Fruit fly (Drosophila melanogaster) whole organism, wandering third instar larva: ENCODE data around the gene CG8509.

Source experiments
- Abd-B ChIP-seq: fragments of >200 bp; optimal IDR thresholded peaks from 2 replicates; lab custom pipeline; 2017; ENCODE audit warnings: missing biosample characterization, missing genetic modification characterization
- CG9705 ChIP-seq: fragments of 200-800 bp; sonication (Bioruptor generic); optimal IDR thresholded peaks from 2 replicates; lab custom pipeline; 2018; ENCODE audit warnings: missing biosample characterization, mild to moderate bottlenecking, missing genetic modification characterization
- CrebA ChIP-seq: fragments of 200-800 bp; sonication (Bioruptor generic); optimal IDR thresholded peaks from 2 replicates; lab custom pipeline; 2016; ENCODE audit warnings: missing biosample characterization, mild to moderate bottlenecking, missing genetic modification characterization, borderline replicate concordance
- HLH106 ChIP-seq: fragments of 200-800 bp; optimal IDR thresholded peaks from 3 replicates; lab custom pipeline; 2019; ENCODE audit warnings: missing biosample characterization, mild to moderate bottlenecking, missing genetic modification characterization, moderate library complexity
- Hnf4 ChIP-seq: fragments of 200-800 bp; sonication (Bioruptor generic); optimal IDR thresholded peaks from 2 replicates; lab custom pipeline; 2016; ENCODE audit warnings: missing biosample characterization, mild to moderate bottlenecking, missing genetic modification characterization
- Hr78 ChIP-seq: fragments of >200 bp; optimal IDR thresholded peaks from 2 replicates; lab custom pipeline; 2017; ENCODE audit warnings: missing biosample characterization, missing genetic modification characterization
- Hr83 ChIP-seq: fragments of 200-300 bp; sonication (Bioruptor generic); optimal IDR thresholded peaks from 2 replicates; lab custom pipeline; 2016; ENCODE audit warnings: missing biosample characterization, mild to moderate bottlenecking, missing genetic modification characterization, moderate library complexity; ENCODE audit not compliant: poor library complexity, severe bottlenecking
- Jra ChIP-seq: sonication (Bioruptor generic); optimal IDR thresholded peaks from 2 replicates; lab custom pipeline; 2016; ENCODE audit warnings: missing biosample characterization, missing genetic modification characterization
- Myc ChIP-seq: fragments of >200 bp; optimal IDR thresholded peaks from 2 replicates; lab custom pipeline; 2017
- N ChIP-seq: fragments of >200 bp; optimal IDR thresholded peaks from 2 replicates; lab custom pipeline; 2018; ENCODE audit warnings: missing biosample characterization, missing external identifiers, missing genetic modification characterization
- OdsH ChIP-seq: fragments of 200-800 bp; sonication (Bioruptor generic); optimal IDR thresholded peaks from 2 replicates; lab custom pipeline; 2016; ENCODE audit warnings: missing biosample characterization, mild to moderate bottlenecking, missing genetic modification characterization
- Rel ChIP-seq, 2 experiments: fragments of 200-800 bp; sonication (Bioruptor generic) in 1 of 2; optimal IDR thresholded peaks; 2 replicates in 1 of 2; 3 replicates in 1 of 2; lab custom pipeline; 2016 to 2019; ENCODE audit warnings: mild to moderate bottlenecking in 2 of 2, missing biosample characterization in 2 of 2, missing genetic modification characterization in 2 of 2, moderate library complexity in 1 of 2
- Sp1 ChIP-seq: fragments of 200-800 bp; sonication (Bioruptor generic); optimal IDR thresholded peaks from 3 replicates; lab custom pipeline; 2019; ENCODE audit warnings: missing biosample characterization, mild to moderate bottlenecking, missing genetic modification characterization, moderate library complexity
- brk ChIP-seq: fragments of 200-800 bp; sonication (Bioruptor generic); optimal IDR thresholded peaks from 2 replicates; lab custom pipeline; 2016; ENCODE audit warnings: missing biosample characterization, mild to moderate bottlenecking, missing genetic modification characterization
- dl ChIP-seq, 2 experiments: fragments of 175-275, 200-275 bp in 1 of 2; fragments of 200-275 bp in 1 of 2; sonication (Bioruptor generic); optimal IDR thresholded peaks; lab custom pipeline; 2018; ENCODE audit warnings: mild to moderate bottlenecking in 2 of 2, missing biosample characterization in 2 of 2, missing genetic modification characterization in 2 of 2, moderate library complexity in 2 of 2; ENCODE audit not compliant: partially characterized antibody in 2 of 2, insufficient read depth in 1 of 2
- dmrt93B ChIP-seq: fragments of 200-800 bp; sonication (Bioruptor generic); optimal IDR thresholded peaks from 2 replicates; lab custom pipeline; 2018; ENCODE audit warnings: missing biosample characterization, mild to moderate bottlenecking, missing genetic modification characterization
- ey ChIP-seq: fragments of 200-800 bp; sonication (Bioruptor generic); optimal IDR thresholded peaks from 2 replicates; lab custom pipeline; 2016; ENCODE audit warnings: missing biosample characterization, missing genetic modification characterization
- h ChIP-seq: fragments of 200-800 bp; sonication (Bioruptor generic); optimal IDR thresholded peaks from 3 replicates; lab custom pipeline; 2016; ENCODE audit warnings: missing biosample characterization, mild to moderate bottlenecking, missing genetic modification characterization
- jim ChIP-seq: fragments of 175-275, 200-325 bp; sonication (Bioruptor generic); optimal IDR thresholded peaks from 2 replicates; lab custom pipeline; 2016; ENCODE audit warnings: missing biosample characterization, mild to moderate bottlenecking, missing genetic modification characterization
- lola ChIP-seq: fragments of >200 bp; optimal IDR thresholded peaks from 2 replicates; lab custom pipeline; 2017; ENCODE audit warnings: missing biosample characterization, missing genetic modification characterization
- pan ChIP-seq: fragments of >200 bp; optimal IDR thresholded peaks from 2 replicates; lab custom pipeline; 2017
- psq ChIP-seq: fragments of 200-800 bp; sonication (Bioruptor generic); optimal IDR thresholded peaks from 3 replicates; lab custom pipeline; 2017; ENCODE audit warnings: missing biosample characterization, mild to moderate bottlenecking, missing genetic modification characterization, moderate library complexity
- rgr ChIP-seq: fragments of 200-800 bp; sonication (Bioruptor generic); optimal IDR thresholded peaks from 3 replicates; lab custom pipeline; 2016; ENCODE audit warnings: missing biosample characterization, mild to moderate bottlenecking, missing genetic modification characterization
- sage ChIP-seq: fragments of 200-800 bp; sonication (Bioruptor generic); optimal IDR thresholded peaks from 2 replicates; lab custom pipeline; 2016; ENCODE audit warnings: missing biosample characterization, mild to moderate bottlenecking, missing genetic modification characterization
- sv ChIP-seq: fragments of 200-800 bp; sonication (Bioruptor generic); optimal IDR thresholded peaks from 3 replicates; lab custom pipeline; 2016; ENCODE audit warnings: missing biosample characterization, missing genetic modification characterization
- tai ChIP-seq: sonication (Bioruptor generic); optimal IDR thresholded peaks from 2 replicates; lab custom pipeline; 2016; ENCODE audit warnings: missing biosample characterization, missing genetic modification characterization
- usp ChIP-seq: fragments of >200 bp; optimal IDR thresholded peaks from 2 replicates; lab custom pipeline; 2017; ENCODE audit warnings: missing biosample characterization, missing genetic modification characterization
- woc ChIP-seq: sonication (Bioruptor generic); optimal IDR thresholded peaks from 2 replicates; lab custom pipeline; 2016; ENCODE audit warnings: missing biosample characterization, mild to moderate bottlenecking, missing genetic modification characterization

Gene CG8509

DNA sequence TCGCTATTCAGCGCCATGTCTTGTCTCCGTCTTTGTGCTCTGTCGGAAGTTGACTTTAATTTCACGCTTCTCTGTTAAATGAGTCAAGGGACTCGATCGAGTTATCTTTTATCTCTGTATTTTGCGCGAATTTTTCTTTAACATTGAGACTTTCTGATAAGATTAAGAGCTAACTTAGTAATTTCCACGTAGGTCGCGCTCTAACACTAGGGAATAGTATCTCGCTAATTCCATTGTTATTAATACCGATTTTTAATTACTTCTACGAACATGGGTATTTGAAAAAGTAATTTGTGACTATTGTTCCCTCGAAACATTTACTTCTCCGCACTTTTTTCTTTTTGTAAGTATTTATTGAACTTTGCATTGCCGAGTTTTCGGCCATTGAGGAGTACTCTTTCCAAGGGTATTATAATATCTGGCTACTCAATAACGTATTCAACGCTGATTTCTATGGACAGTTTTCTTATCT, 42.9 kb upstream of the CG8509 start, which contains the start of gene CG8952:
TSS of gene CG8952 (minus strand) at position 51 of the 472 bp plus-strand sequence.
- TF ChIP-seq Rel (GFP tag; optimal IDR thresholded peaks at IDR 0.05; lab: Kevin White, UChicago) (no peak), Rel (tag; optimal IDR thresholded peaks at IDR 0.05; lab: Kevin White, UChicago) (no peak), rgr (GFP tag; lab: Kevin White, UChicago) (no peak), CrebA (no peak), Abd-B (GFP tag; lab: Kevin White, UChicago) (no peak), dl (GFP tag; optimal IDR thresholded peaks at IDR 0.05; lab: Kevin White, UChicago; ENCODE audit: insufficient read depth in 1 of 2, partially characterized antibody in 2 of 2) (no peak), Myc (lab: Kevin White, UChicago) (no peak), Hnf4 (GFP tag; lab: Kevin White, UChicago) (no peak), jim (GFP tag; lab: Kevin White, UChicago) (no peak), sage (GFP tag; lab: Kevin White, UChicago) (no peak), Hr78 (no peak), sv (GFP tag; lab: Kevin White, UChicago) (no peak), ey (GFP tag; lab: Kevin White, UChicago) (no peak), psq (GFP tag; lab: Kevin White, UChicago) (no peak), lola (no peak), pan (lab: Kevin White, UChicago) (no peak)

DNA sequence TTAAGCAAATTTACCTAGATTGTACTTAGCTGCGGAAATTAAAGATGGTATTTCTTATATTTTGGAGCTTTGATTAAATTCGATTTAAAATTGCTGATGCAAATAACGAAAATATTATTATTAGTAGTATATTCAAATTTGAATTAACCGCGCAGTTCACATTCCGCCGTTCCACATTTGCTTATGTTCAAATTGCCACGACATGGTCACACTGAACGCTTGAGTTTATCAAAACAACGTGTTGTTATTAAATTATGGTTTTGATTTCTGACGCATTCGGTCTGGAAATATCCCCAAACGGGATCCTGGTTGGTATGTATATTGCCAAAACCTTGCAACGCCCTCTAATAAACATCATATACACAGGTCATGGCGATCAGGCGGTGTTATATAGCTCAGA, 39.9 kb upstream of the CG8509 start, which contains the start of gene CG33172:
TSS of gene CG33172 (plus strand) at position 208 of the 400 bp plus-strand sequence.
- TF ChIP-seq brk (GFP tag; lab: Kevin White, UChicago) = no peak

DNA sequence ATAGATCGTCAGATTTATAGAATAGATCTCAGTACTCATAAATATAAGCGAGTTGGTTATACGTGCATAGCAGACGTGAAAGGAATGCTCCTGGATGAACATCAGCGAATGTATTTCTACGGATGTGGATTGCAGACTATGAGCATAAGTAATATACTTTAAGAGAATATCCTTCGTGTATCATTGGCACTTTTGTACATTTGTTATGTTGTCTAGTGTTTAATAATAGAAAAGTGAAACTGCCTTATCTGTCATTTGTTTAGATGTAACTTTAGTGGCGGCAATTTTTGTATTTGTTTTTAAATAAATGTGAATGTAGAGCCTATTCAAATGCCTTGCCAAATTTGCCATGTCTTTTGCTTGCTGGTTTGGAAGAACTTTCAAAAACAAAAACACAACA, 36.7 kb upstream of the CG8509 start, which contains the start of gene CG43672:
TSS of gene CG43672 (plus strand) at position 301 of the 400 bp plus-strand sequence.
- TF ChIP-seq Hr78 (no peak), Abd-B (GFP tag; lab: Kevin White, UChicago) (no peak), woc (GFP tag; lab: Kevin White, UChicago) (no peak), h (no peak), dl (GFP tag; optimal IDR thresholded peaks at IDR 0.05; lab: Kevin White, UChicago; ENCODE audit: insufficient read depth in 1 of 2, partially characterized antibody in 2 of 2) (no peak), sage (GFP tag; lab: Kevin White, UChicago) (no peak), dmrt93B (GFP tag; lab: Kevin White, UChicago) (no peak)

DNA sequence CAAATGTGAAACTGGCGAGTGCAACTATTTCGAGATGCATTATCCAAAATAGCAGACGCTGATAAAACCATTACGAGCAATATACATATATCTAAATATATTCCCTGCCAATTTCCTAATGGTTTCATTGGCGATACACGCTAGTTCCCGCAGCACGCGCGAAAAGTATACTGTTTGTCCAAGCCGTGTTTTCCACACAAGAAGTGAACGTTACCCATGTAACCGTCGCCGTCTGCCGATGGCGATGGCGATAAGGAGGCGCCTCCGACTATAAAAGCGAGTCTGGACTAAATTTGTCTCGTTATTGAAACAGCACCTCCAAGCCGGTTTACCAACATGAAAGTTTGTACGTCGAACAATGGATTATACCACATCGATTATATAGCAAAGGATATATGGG, 30.5 kb upstream of the CG8509 start, which contains the start of gene CG43673:
TSS of gene CG43673 (plus strand) at position 301 of the 400 bp plus-strand sequence.
- TF ChIP-seq CG9705 (GFP tag; lab: Kevin White, UChicago) = no peak
- no peak for TF ChIP-seq HLH106 (tag; lab: Kevin White, UChicago)
- no peak for TF ChIP-seq woc (GFP tag; lab: Kevin White, UChicago)
- TF ChIP-seq usp (GFP tag; lab: Kevin White, UChicago) = no peak
- TF ChIP-seq tai (GFP tag; lab: Kevin White, UChicago) = no peak
- TF ChIP-seq pan (lab: Kevin White, UChicago) = no peak
- no peak for TF ChIP-seq OdsH (GFP tag; lab: Kevin White, UChicago)
- no peak for TF ChIP-seq sage (GFP tag; lab: Kevin White, UChicago)
- no peak for TF ChIP-seq Abd-B (GFP tag; lab: Kevin White, UChicago)
- TF ChIP-seq Hnf4 (GFP tag; lab: Kevin White, UChicago) = no peak
- TF ChIP-seq psq (GFP tag; lab: Kevin White, UChicago) = no peak
- no peak for TF ChIP-seq Sp1 (GFP tag; lab: Kevin White, UChicago)
- TF ChIP-seq N (GFP tag; lab: Kevin White, UChicago) = no peak

DNA sequence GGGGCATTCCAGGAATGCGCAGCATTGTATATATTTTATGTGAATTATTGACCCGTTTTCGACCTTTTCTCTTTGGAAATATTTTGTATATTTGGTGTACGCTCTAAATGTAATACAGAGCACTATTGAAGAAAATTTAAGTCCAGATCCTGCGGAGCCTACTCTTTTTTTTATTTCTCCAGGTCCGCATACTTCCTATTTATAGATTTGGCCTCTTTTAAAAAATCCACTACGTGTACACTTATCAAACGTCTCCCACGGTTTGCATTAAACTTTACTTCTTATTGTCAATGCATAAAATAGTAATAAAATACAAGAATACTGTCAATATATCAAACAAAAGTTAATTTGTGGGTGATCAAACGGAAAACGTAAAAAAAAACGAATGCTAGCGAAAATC, 25.7 kb upstream of the CG8509 start, which contains the start of gene Efhc1.1:
TSS of gene Efhc1.1 (minus strand) at position 101 of the 400 bp plus-strand sequence.
- TF ChIP-seq sage (GFP tag; lab: Kevin White, UChicago) (no peak), sv (GFP tag; lab: Kevin White, UChicago) (no peak), ey (GFP tag; lab: Kevin White, UChicago) (no peak)

DNA sequence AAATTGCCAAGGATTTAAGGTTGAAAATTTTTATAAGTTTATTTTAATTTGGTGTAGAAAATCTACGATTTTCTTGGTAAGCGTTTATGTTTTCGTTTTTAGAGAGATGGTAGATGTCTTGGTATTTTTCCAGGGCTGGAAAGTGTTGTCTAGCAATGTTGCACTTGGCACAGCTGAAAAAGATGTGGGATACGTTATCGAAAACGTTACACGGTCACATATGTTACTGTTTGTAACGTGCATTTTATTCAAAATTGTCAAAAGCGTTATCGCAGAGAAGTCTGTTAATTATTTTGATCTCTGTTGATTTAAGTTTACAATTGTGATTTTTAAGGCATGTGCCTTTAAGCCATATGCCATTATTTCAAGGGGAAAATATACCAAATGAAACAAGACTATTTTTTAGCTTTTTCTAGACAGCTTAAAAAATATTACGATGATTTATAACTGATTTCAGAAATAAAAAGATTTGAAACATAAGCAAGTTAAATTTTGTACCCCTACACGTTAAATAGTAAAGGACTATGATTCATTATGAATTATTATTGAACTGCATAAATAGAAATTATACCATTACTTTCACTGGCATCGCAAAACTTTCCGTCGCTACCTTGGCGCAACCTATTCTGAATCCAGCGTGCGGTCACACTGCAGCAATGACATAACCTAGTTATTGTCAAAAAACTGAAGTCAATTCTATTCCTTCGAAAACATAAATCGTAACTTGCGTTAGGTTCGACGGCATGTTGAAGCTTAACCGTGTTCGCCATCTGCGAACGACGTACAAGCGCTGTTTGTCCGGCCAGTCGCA, 23.7 kb upstream of the CG8509 start, which contains the start of the genes Paf-AHalpha and mRpS30:
TSS of gene Paf-AHalpha (minus strand) at position 155 of the 811 bp plus-strand sequence.
TSS of gene mRpS30 (plus strand) at position 619 of the 811 bp plus-strand sequence.
- TF ChIP-seq Jra (GFP tag; lab: Kevin White, UChicago) (peak; percentile 22), Hr78 (no peak), CG9705 (GFP tag; lab: Kevin White, UChicago) (no peak), brk (GFP tag; lab: Kevin White, UChicago) (no peak), Hr83 (GFP tag; lab: Kevin White, UChicago) (peak; percentile 45)
